Comparison of ENCODE assay signal across 2 fruit fly cellular contexts in genomic region chr3R:5632182-5632581, dm6.
A peak's percentile ranks its signal among the peaks of the same experiment; 100 is the strongest.
TF ChIP-seq lines count a peak whose summit lies in the region.

TSS of gene CG31549 (plus strand) at chr3R:5632192.

- TF ChIP-seq CTCF in whole organism, embryonic (GFP tag; optimal IDR thresholded peaks at IDR 0.05; lab: Kevin White, UChicago), result no peak

TF ChIP-seq in whole organism, adult, 20 proteins besides CTCF, POLR2A, EP300 and RAD21:
- no peak for TF ChIP-seq Hr96 (GFP tag; optimal IDR thresholded peaks at IDR 0.05; lab: Kevin White, UChicago)
- TF ChIP-seq Clk (GFP tag; optimal IDR thresholded peaks at IDR 0.05; lab: Kevin White, UChicago), result no peak
- TF ChIP-seq pad (GFP tag; optimal IDR thresholded peaks at IDR 0.05; lab: Kevin White, UChicago), result no peak
- TF ChIP-seq bab1 (GFP tag; optimal IDR thresholded peaks at IDR 0.05; lab: Kevin White, UChicago), result peak; percentile 17
- TF ChIP-seq cic (GFP tag; optimal IDR thresholded peaks at IDR 0.05; lab: Kevin White, UChicago), result peak; percentile 43
- TF ChIP-seq Crg-1 (GFP tag; optimal IDR thresholded peaks at IDR 0.05; lab: Kevin White, UChicago), result no peak
- TF ChIP-seq kay (GFP tag; lab: Kevin White, UChicago; ENCODE audit: borderline replicate concordance), result no peak
- TF ChIP-seq cnc (optimal IDR thresholded peaks at IDR 0.05; lab: Kevin White, UChicago), result no peak

TF ChIP-seq in whole organism, embryonic, 481 proteins besides CTCF, POLR2A, EP300 and RAD21:
- no peak for TF ChIP-seq CG5245 (GFP tag; optimal IDR thresholded peaks at IDR 0.05; lab: Kevin White, UChicago)
- no peak for TF ChIP-seq CG8924 (tag; optimal IDR thresholded peaks at IDR 0.05; lab: Kevin White, UChicago)
- peak; percentile 54 for TF ChIP-seq E2f2 (GFP tag; IDR thresholded peaks at IDR 0.05; lab: Robert Waterston, UW)
- no peak for TF ChIP-seq Awh (GFP tag; IDR thresholded peaks at IDR 0.05; lab: Robert Waterston, UW)
- TF ChIP-seq CG12942 (GFP tag; optimal IDR thresholded peaks at IDR 0.05; lab: Kevin White, UChicago), result no peak
- no peak for TF ChIP-seq chinmo (GFP tag; IDR thresholded peaks at IDR 0.05; lab: Robert Waterston, UW; ENCODE audit: partially characterized antibody)
- TF ChIP-seq Hr3 (GFP tag; optimal IDR thresholded peaks at IDR 0.05; lab: Kevin White, UChicago), result no peak
- TF ChIP-seq zfh2 (GFP tag; optimal IDR thresholded peaks at IDR 0.05; lab: Kevin White, UChicago), result no peak
- no peak for TF ChIP-seq HmgD (GFP tag; optimal IDR thresholded peaks at IDR 0.05; lab: Kevin White, UChicago)
- no peak for TF ChIP-seq CG6813 (GFP tag; optimal IDR thresholded peaks at IDR 0.05; lab: Kevin White, UChicago)
- TF ChIP-seq btn (GFP tag; optimal IDR thresholded peaks at IDR 0.05; lab: Kevin White, UChicago), result no peak
- no peak for TF ChIP-seq CG6654 (GFP tag; optimal IDR thresholded peaks at IDR 0.05; lab: Kevin White, UChicago)
- peak; percentile 57 for TF ChIP-seq ftz-f1 (GFP tag; optimal IDR thresholded peaks at IDR 0.05; lab: Kevin White, UChicago)
- no peak for TF ChIP-seq nerfin-1 (tag; optimal IDR thresholded peaks at IDR 0.05; lab: Kevin White, UChicago)
- peak; percentile 28; the same call in 1 of the 2 replicates for TF ChIP-seq CG13287 (GFP tag; IDR thresholded peaks at IDR 0.05; lab: Robert Waterston, UW; ENCODE audit: partially characterized antibody)
- peak in 1 of 2 experiments; percentile 90 for TF ChIP-seq crp (GFP tag; optimal IDR thresholded peaks at IDR 0.05; lab: Kevin White, UChicago)
- TF ChIP-seq Ssrp (tag; optimal IDR thresholded peaks at IDR 0.05; lab: Kevin White, UChicago), result no peak
- no peak for TF ChIP-seq stwl (tag; optimal IDR thresholded peaks at IDR 0.05; lab: Kevin White, UChicago)
- no peak for TF ChIP-seq CG3163 (GFP tag; optimal IDR thresholded peaks at IDR 0.05; lab: Kevin White, UChicago)
- TF ChIP-seq eve (GFP tag; optimal IDR thresholded peaks at IDR 0.05; lab: Kevin White, UChicago), result no peak
- TF ChIP-seq CG18262 (tag; optimal IDR thresholded peaks at IDR 0.05; lab: Kevin White, UChicago), result no peak
- TF ChIP-seq C15 (GFP tag; IDR thresholded peaks at IDR 0.05; lab: Robert Waterston, UW), result no peak
- TF ChIP-seq Dref (GFP tag; IDR thresholded peaks at IDR 0.05; lab: Robert Waterston, UW), result peak; percentile 49
- TF ChIP-seq Neu2 (GFP tag; optimal IDR thresholded peaks at IDR 0.05; lab: Kevin White, UChicago; ENCODE audit: borderline replicate concordance), result no peak
- 0 out of 2 replicates have a peak, but pooled peaks have one; percentile 36 for TF ChIP-seq unc-4 (GFP tag; IDR thresholded peaks at IDR 0.05; lab: Robert Waterston, UW; ENCODE audit: partially characterized antibody)
- peak; percentile 80 for TF ChIP-seq Med (GFP tag; lab: Kevin White, UChicago)
- peak; percentile 43; the same call in 2 of the 4 replicates for TF ChIP-seq Dll (GFP tag; IDR thresholded peaks at IDR 0.05; lab: Robert Waterston, UW; ENCODE audit: partially characterized antibody)
- no peak for TF ChIP-seq Rx (GFP tag; IDR thresholded peaks at IDR 0.05; lab: Robert Waterston, UW)
- peak; percentile 28 for TF ChIP-seq pzg (GFP tag; optimal IDR thresholded peaks at IDR 0.05; lab: Kevin White, UChicago)
- TF ChIP-seq zfh1 (GFP tag; IDR thresholded peaks at IDR 0.05; lab: Robert Waterston, UW), result no peak
- peak; percentile 58 for TF ChIP-seq Dp (GFP tag; optimal IDR thresholded peaks at IDR 0.05; lab: Kevin White, UChicago)
- TF ChIP-seq CG18599 (GFP tag; optimal IDR thresholded peaks at IDR 0.05; lab: Kevin White, UChicago), result no peak
- no peak for TF ChIP-seq CG1603 (tag; optimal IDR thresholded peaks at IDR 0.05; lab: Kevin White, UChicago)
- no peak for TF ChIP-seq tup (GFP tag; optimal IDR thresholded peaks at IDR 0.05; lab: Kevin White, UChicago)
- no peak for TF ChIP-seq CG4820 (GFP tag; optimal IDR thresholded peaks at IDR 0.05; lab: Kevin White, UChicago)
- no peak for TF ChIP-seq CG9932 (GFP tag; IDR thresholded peaks at IDR 0.05; lab: Robert Waterston, UW)
- no peak for TF ChIP-seq zf30C (GFP tag; optimal IDR thresholded peaks at IDR 0.05; lab: Kevin White, UChicago)
- TF ChIP-seq wek (GFP tag; optimal IDR thresholded peaks at IDR 0.05; lab: Kevin White, UChicago), result no peak
- TF ChIP-seq vfl (GFP tag; optimal IDR thresholded peaks at IDR 0.05; lab: Kevin White, UChicago), result no peak
- peak; percentile 76 for TF ChIP-seq MBD-R2 (GFP tag; IDR thresholded peaks at IDR 0.05; lab: Robert Waterston, UW)
- no peak for TF ChIP-seq Blimp-1 (GFP tag; optimal IDR thresholded peaks at IDR 0.05; lab: Kevin White, UChicago)
- TF ChIP-seq CG10462 (GFP tag; optimal IDR thresholded peaks at IDR 0.05; lab: Kevin White, UChicago), result no peak
- TF ChIP-seq CG15514 (GFP tag; optimal IDR thresholded peaks at IDR 0.05; lab: Kevin White, UChicago), result peak; percentile 32
- TF ChIP-seq corto (GFP tag; optimal IDR thresholded peaks at IDR 0.05; lab: Kevin White, UChicago), result no peak
- no peak for TF ChIP-seq odd (GFP tag; optimal IDR thresholded peaks at IDR 0.05; lab: Kevin White, UChicago)
- TF ChIP-seq jumu (GFP tag; optimal IDR thresholded peaks at IDR 0.05; lab: Kevin White, UChicago), result no peak
- TF ChIP-seq BEAF-32 (GFP tag; optimal IDR thresholded peaks at IDR 0.05; lab: Kevin White, UChicago), result peak; percentile 7
- TF ChIP-seq Dip3 (GFP tag; optimal IDR thresholded peaks at IDR 0.05; lab: Kevin White, UChicago), result no peak
- no peak for TF ChIP-seq yki (optimal IDR thresholded peaks at IDR 0.05; lab: Kevin White, UChicago)
- TF ChIP-seq CG3407 (GFP tag; optimal IDR thresholded peaks at IDR 0.05; lab: Kevin White, UChicago), result no peak
- no peak for TF ChIP-seq CG5180 (GFP tag; optimal IDR thresholded peaks at IDR 0.05; lab: Kevin White, UChicago)
- TF ChIP-seq cad (GFP tag; optimal IDR thresholded peaks at IDR 0.05; lab: Kevin White, UChicago), result no peak
- 0 out of 3 replicates have a peak, but pooled peaks have one; percentile 41 for TF ChIP-seq CG34224 (GFP tag; IDR thresholded peaks at IDR 0.05; lab: Robert Waterston, UW; ENCODE audit: partially characterized antibody)
- TF ChIP-seq Meics (GFP tag; optimal IDR thresholded peaks at IDR 0.05; lab: Kevin White, UChicago), result no peak
- no peak for TF ChIP-seq ci (GFP tag; IDR thresholded peaks at IDR 0.05; lab: Robert Waterston, UW)
- TF ChIP-seq MESR4 (GFP tag; optimal IDR thresholded peaks at IDR 0.05; lab: Kevin White, UChicago), result peak; percentile 39
- TF ChIP-seq CG31441 (GFP tag; IDR thresholded peaks at IDR 0.05; lab: Robert Waterston, UW), result no peak
- peak; percentile 30 for TF ChIP-seq CG2116 (GFP tag; optimal IDR thresholded peaks at IDR 0.05; lab: Kevin White, UChicago)
- no peak for TF ChIP-seq pnt (GFP tag; optimal IDR thresholded peaks at IDR 0.05; lab: Kevin White, UChicago)
- no peak for TF ChIP-seq mld (GFP tag; IDR thresholded peaks at IDR 0.05; lab: Robert Waterston, UW; ENCODE audit: partially characterized antibody)
- TF ChIP-seq CG17385 (GFP tag; optimal IDR thresholded peaks at IDR 0.05; lab: Kevin White, UChicago), result peak; percentile 86
- TF ChIP-seq Chrac-16 (GFP tag; optimal IDR thresholded peaks at IDR 0.05; lab: Kevin White, UChicago), result no peak
- TF ChIP-seq Sox100B (GFP tag; optimal IDR thresholded peaks at IDR 0.05; lab: Kevin White, UChicago), result no peak
- TF ChIP-seq Dip2 (GFP tag; IDR thresholded peaks at IDR 0.05; lab: Robert Waterston, UW), result no peak
- peak; percentile 13 for TF ChIP-seq CG34376 (GFP tag; optimal IDR thresholded peaks at IDR 0.05; lab: Kevin White, UChicago)
- no peak; the same call in 1 of the 2 replicates for TF ChIP-seq ato (GFP tag; IDR thresholded peaks at IDR 0.05; lab: Robert Waterston, UW; ENCODE audit: partially characterized antibody)
- TF ChIP-seq hbn (GFP tag; IDR thresholded peaks at IDR 0.05; lab: Robert Waterston, UW; ENCODE audit: partially characterized antibody), result no peak
- TF ChIP-seq Dfd (GFP tag; optimal IDR thresholded peaks at IDR 0.05; lab: Kevin White, UChicago), result no peak
- TF ChIP-seq ham (GFP tag; IDR thresholded peaks at IDR 0.05; lab: Robert Waterston, UW), result no peak
- no peak for TF ChIP-seq Bdp1 (GFP tag; optimal IDR thresholded peaks at IDR 0.05; lab: Kevin White, UChicago)
- no peak for TF ChIP-seq fu2 (GFP tag; optimal IDR thresholded peaks at IDR 0.05; lab: Kevin White, UChicago)
- peak; percentile 87 for TF ChIP-seq Myb (GFP tag; optimal IDR thresholded peaks at IDR 0.05; lab: Kevin White, UChicago)
- TF ChIP-seq CG6765 (GFP tag; optimal IDR thresholded peaks at IDR 0.05; lab: Kevin White, UChicago), result no peak
- no peak for TF ChIP-seq lilli (GFP tag; optimal IDR thresholded peaks at IDR 0.05; lab: Kevin White, UChicago)
- no peak for TF ChIP-seq Nf-YA (GFP tag; IDR thresholded peaks at IDR 0.05; lab: Robert Waterston, UW)
